Worm (Caenorhabditis elegans): ENCODE results near the gene C01G12.3.
A peak's percentile ranks its signal among the peaks of the same experiment; 100 is the strongest.

C01G12.3 gene

DNA sequence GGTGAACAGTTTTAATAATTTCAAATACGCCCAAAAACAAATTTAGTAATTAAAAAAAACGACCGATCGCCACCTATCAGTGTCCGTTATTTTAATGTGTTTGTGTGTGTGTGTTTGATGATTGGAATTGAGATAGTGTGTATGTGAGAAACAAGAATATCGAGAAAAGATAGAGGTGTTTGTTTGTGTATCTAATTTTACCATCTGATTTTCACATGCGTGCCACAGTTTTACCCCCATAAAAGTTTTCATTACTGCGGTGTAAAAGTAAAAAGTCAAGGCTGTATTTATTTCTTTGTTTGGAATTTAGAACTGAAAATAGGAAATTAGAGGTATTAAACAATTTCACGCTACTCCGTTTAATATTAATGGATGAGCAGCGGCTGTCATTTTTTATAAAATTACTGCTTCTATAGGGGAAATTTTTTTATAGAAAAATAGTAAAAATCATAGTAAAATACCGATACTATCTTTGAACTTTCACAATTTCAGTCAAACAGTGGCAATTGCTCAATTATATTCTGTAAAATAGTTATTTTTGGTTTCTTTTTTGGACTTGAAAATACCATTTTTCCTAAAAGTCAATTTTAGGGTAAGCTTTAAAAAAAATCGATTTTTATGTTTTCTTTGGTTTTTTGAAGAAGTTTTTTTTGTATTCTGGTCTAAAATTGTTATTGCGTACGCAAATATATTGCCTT is 18.0 kb upstream of the C01G12.3 start (continued):
- TF ChIP-seq nhr-48 (tag; optimal IDR thresholded peaks at IDR 0.05) (no peak), zfp-3 (GFP tag; conservative IDR thresholded peaks at IDR 0.05) (peak; percentile 74), aha-1 (tag) (peak; percentile 97), hif-1 (tag; optimal IDR thresholded peaks at IDR 0.05) (peak in 1 of 2 experiments; percentile 28), nhr-102 (tag; optimal IDR thresholded peaks at IDR 0.05) (no peak), dve-1 (tag; optimal IDR thresholded peaks at IDR 0.05; ENCODE audit: insufficient read depth) (peak; percentile 15), mes-2 (tag; optimal IDR thresholded peaks at IDR 0.05; ENCODE audit: poor library complexity, severe bottlenecking) (peak; percentile 22), mdl-1 (tag; optimal IDR thresholded peaks at IDR 0.05) (peak in 1 of 2 experiments; percentile 66), ZK546.5 (tag; optimal IDR thresholded peaks at IDR 0.05) (no peak)

ce11 chrII:14599284-14599862 is 17.3 kb upstream of the C01G12.3 start:
- TF ChIP-seq hlh-30 (tag; optimal IDR thresholded peaks at IDR 0.05; ENCODE audit: insufficient read depth) (peak; percentile 12), dve-1 (tag; optimal IDR thresholded peaks at IDR 0.05; ENCODE audit: insufficient read depth) (peak; percentile 24), zag-1 (tag; optimal IDR thresholded peaks at IDR 0.05) (no peak), snpc-4 (tag; optimal IDR thresholded peaks at IDR 0.05) (no peak), aha-1 (tag) (peak; percentile 54), nhr-102 (tag; optimal IDR thresholded peaks at IDR 0.05) (no peak), Y105C5A.15 (GFP tag; IDR thresholded peaks at IDR 0.05) (0 out of 2 replicates have a peak, but pooled peaks have one; percentile 58), daf-16 (GFP tag; optimal IDR thresholded peaks at IDR 0.05) (no peak), daf-16 (tag; optimal IDR thresholded peaks at IDR 0.05) (peak; percentile 79), nhr-28 (tag; optimal IDR thresholded peaks at IDR 0.05) (peak; percentile 43)

DNA sequence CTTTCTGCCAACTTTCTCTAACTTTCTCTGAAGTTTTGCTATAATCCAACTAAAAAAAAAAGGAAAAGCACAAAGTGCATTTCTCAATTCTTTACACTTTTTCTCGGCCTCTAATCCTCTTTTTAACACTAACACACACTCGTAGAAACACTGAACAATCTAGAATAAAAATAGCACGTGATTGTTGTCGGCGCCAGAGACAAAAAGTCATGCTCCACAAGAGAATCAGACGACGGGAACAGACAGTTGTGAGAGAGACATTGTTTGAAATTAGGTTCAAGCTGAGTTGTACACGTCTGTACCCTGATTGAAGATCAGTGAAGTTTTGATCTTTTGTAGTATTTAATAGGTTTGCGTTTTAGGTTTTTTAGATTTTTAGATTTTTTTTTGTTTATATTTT is 16.3 kb upstream of the C01G12.3 start:
- TF ChIP-seq D1046.2 (GFP tag; IDR thresholded peaks at IDR 0.05) (no peak), rbr-2 (tag; optimal IDR thresholded peaks at IDR 0.05) (no peak), zfp-2 (tag; optimal IDR thresholded peaks at IDR 0.05) (no peak), zip-11 (GFP tag; IDR thresholded peaks at IDR 0.05) (no peak), lin-39 (tag; optimal IDR thresholded peaks at IDR 0.05) (no peak), pqm-1 (tag; optimal IDR thresholded peaks at IDR 0.05) (peak; percentile 45), dve-1 (tag; optimal IDR thresholded peaks at IDR 0.05; ENCODE audit: insufficient read depth) (peak; percentile 99), F26F4.8 (GFP tag; conservative IDR thresholded peaks at IDR 0.05) (no peak), mdt-29 (GFP tag; IDR thresholded peaks at IDR 0.05) (peak; percentile 92), php-3 (GFP tag; IDR thresholded peaks at IDR 0.05) (peak; percentile 51), lsy-2 (tag; optimal IDR thresholded peaks at IDR 0.05) (peak in 1 of 2 experiments; percentile 86), ceh-20 (GFP tag; IDR thresholded peaks at IDR 0.05) (no peak), skn-1 (tag; optimal IDR thresholded peaks at IDR 0.05) (no peak), Y48G9A.11 (GFP tag; IDR thresholded peaks at IDR 0.05) (no peak), lin-13 (GFP tag; optimal IDR thresholded peaks at IDR 0.05) (peak; percentile 37), ceh-44 (GFP tag; IDR thresholded peaks at IDR 0.05) (no peak), ztf-7 (tag; optimal IDR thresholded peaks at IDR 0.05) (no peak), T26A8.4 (GFP tag; IDR thresholded peaks at IDR 0.05) (peak; percentile 61; the same call in 1 of the 2 replicates), spr-1 (tag; optimal IDR thresholded peaks at IDR 0.05) (no peak), zag-1 (tag; optimal IDR thresholded peaks at IDR 0.05) (no peak), ztf-11 (tag; optimal IDR thresholded peaks at IDR 0.05) (no peak), aha-1 (tag) (peak; percentile 95), mxl-2 (GFP tag; conservative IDR thresholded peaks at IDR 0.05) (peak; percentile 62; the same call in 1 of the 2 replicates), hlh-11 (tag; optimal IDR thresholded peaks at IDR 0.05) (peak; percentile 91), spr-3 (GFP tag; optimal IDR thresholded peaks at IDR 0.05) (no peak), mes-2 (tag; optimal IDR thresholded peaks at IDR 0.05; ENCODE audit: poor library complexity, severe bottlenecking) (peak; percentile 56), nhr-25 (tag; optimal IDR thresholded peaks at IDR 0.05; ENCODE audit: borderline replicate concordance, insufficient read depth) (no peak), nhr-111 (GFP tag; optimal IDR thresholded peaks at IDR 0.05) (no peak), nhr-42 (GFP tag; IDR thresholded peaks at IDR 0.05) (peak; percentile 73), madf-5 (GFP tag; IDR thresholded peaks at IDR 0.05) (no peak), mxl-3 (GFP tag; optimal IDR thresholded peaks at IDR 0.05) (no peak), nhr-48 (tag; optimal IDR thresholded peaks at IDR 0.05) (peak; percentile 68), jun-1 (tag; optimal IDR thresholded peaks at IDR 0.05) (no peak), dpl-1 (GFP tag; optimal IDR thresholded peaks at IDR 0.05) (peak; percentile 21)
